Fruit fly (Drosophila melanogaster): ENCODE data around the gene Hr96.

DNA sequence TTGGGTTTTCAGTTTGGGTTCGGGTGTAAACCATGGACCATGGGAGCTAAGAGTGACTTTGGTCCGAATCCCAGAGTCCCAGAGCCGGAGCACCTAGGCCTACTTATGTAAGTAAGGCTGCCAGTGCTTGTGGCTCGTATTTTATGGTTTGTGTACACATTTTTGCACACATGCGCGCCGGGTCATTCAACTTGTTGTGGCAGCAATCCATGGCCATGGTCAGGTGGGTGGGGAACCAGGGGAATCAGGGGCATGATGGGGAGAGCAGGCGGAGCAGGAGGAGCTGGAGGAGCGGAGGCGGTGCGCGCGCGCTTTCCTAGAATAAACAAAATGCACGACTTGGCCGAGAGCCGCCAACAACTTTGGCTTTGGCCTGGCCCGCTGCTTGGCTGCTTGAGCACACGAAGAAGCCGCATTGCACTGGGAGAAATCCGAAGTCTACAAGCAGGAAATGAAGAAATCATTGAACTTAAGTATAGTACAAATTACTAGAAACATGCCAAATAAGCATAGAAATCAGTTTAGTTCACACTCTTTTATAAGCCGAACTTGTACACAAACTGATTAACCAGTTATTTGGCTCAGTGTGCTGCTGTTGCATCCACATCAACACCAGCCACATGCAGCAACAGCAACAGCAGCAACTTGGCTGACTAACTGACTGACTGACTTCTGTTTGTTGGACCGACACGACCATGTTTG lies 15.1 kb upstream of the Hr96 start:
- TF ChIP-seq Sin3A (optimal IDR thresholded peaks at IDR 0.05) (no peak), h (optimal IDR thresholded peaks at IDR 0.05) (no peak)
